Fruit fly (Drosophila melanogaster) whole organism, embryonic: Measurements from ENCODE around the gene Tm1.

ENCODE experiments used
- C15 ChIP-seq: fragments of 200-800 bp; sonication (Bioruptor generic); IDR thresholded peaks from 3 replicates; pipeline ENCODE4 v1.3.6; 2022; ENCODE audit warnings: missing biosample characterization, missing genetic modification characterization
- CG10209 ChIP-seq: fragments of 200-800 bp; sonication (Bioruptor generic); optimal IDR thresholded peaks from 3 replicates; lab custom pipeline; 2017; ENCODE audit warnings: missing biosample characterization, mild to moderate bottlenecking, missing genetic modification characterization, missing genetic modification reagents
- CG10462 ChIP-seq: fragments of 200-800 bp; sonication (Bioruptor generic); optimal IDR thresholded peaks from 2 replicates; lab custom pipeline; 2016; ENCODE audit warnings: missing biosample characterization, missing genetic modification characterization
- CG10959 ChIP-seq: fragments of 200-800 bp; sonication (Bioruptor generic); IDR thresholded peaks from 2 replicates; pipeline ENCODE4 v1.3.6; 2022; ENCODE audit warnings: missing biosample characterization, missing genetic modification characterization
- CG11093 ChIP-seq: fragments of 200-800 bp; sonication (Bioruptor generic); IDR thresholded peaks from 3 replicates; pipeline ENCODE4 v1.3.6; 2022; ENCODE audit warnings: missing biosample characterization, missing genetic modification characterization
- CG12104 ChIP-seq: fragments of 200-800 bp; sonication (Bioruptor generic); optimal IDR thresholded peaks from 3 replicates; lab custom pipeline; 2016; ENCODE audit warnings: missing biosample characterization, missing genetic modification characterization
- CG1233 ChIP-seq: fragments of 200-800 bp; sonication (Bioruptor generic); optimal IDR thresholded peaks from 4 replicates; lab custom pipeline; 2018; ENCODE audit warnings: missing biosample characterization, mild to moderate bottlenecking, missing genetic modification characterization
- CG13296 ChIP-seq: fragments of 200-800 bp; sonication (Bioruptor generic); optimal IDR thresholded peaks from 3 replicates; lab custom pipeline; 2018; ENCODE audit warnings: missing biosample characterization, mild to moderate bottlenecking, missing genetic modification characterization
- CG15269 ChIP-seq: fragments of 200-800 bp; sonication (Bioruptor generic); optimal IDR thresholded peaks from 2 replicates; lab custom pipeline; 2018; ENCODE audit warnings: missing biosample characterization, mild to moderate bottlenecking, missing genetic modification characterization, moderate library complexity
- CG15514 ChIP-seq: fragments of 200-800 bp; sonication (Bioruptor generic); optimal IDR thresholded peaks from 3 replicates; lab custom pipeline; 2017; ENCODE audit warnings: missing biosample characterization, missing genetic modification characterization, mild to moderate bottlenecking, moderate library complexity, missing genetic modification reagents
- CG1602 ChIP-seq: fragments of 200-800 bp; sonication (Bioruptor generic); optimal IDR thresholded peaks from 3 replicates; lab custom pipeline; 2016; ENCODE audit warnings: missing biosample characterization, missing genetic modification characterization
- CG17359 ChIP-seq: fragments of 200-800 bp; sonication (Bioruptor generic); optimal IDR thresholded peaks from 3 replicates; lab custom pipeline; 2018; ENCODE audit warnings: missing biosample characterization, mild to moderate bottlenecking, missing genetic modification characterization, moderate library complexity
- CG17568 ChIP-seq: fragments of 200-800 bp; sonication (Bioruptor generic); optimal IDR thresholded peaks from 2 replicates; lab custom pipeline; 2018; ENCODE audit warnings: missing biosample characterization, mild to moderate bottlenecking, missing genetic modification characterization, moderate library complexity
- CG18764 ChIP-seq: fragments of 200-800 bp; sonication (Bioruptor generic); optimal IDR thresholded peaks from 3 replicates; lab custom pipeline; 2016; ENCODE audit warnings: missing biosample characterization, missing genetic modification characterization
- CG30020 ChIP-seq: fragments of 200-800 bp; optimal IDR thresholded peaks from 2 replicates; lab custom pipeline; 2019; ENCODE audit warnings: missing biosample characterization, mild to moderate bottlenecking, missing genetic modification characterization, moderate library complexity
- CG3065 ChIP-seq: fragments of 200-800 bp; sonication (Bioruptor generic); optimal IDR thresholded peaks from 2 replicates; lab custom pipeline; 2016; ENCODE audit warnings: missing biosample characterization, missing genetic modification characterization
- CG32767 ChIP-seq: fragments of 200-800 bp; sonication (Bioruptor generic); IDR thresholded peaks from 2 replicates; pipeline ENCODE4 v1.3.6; 2022; ENCODE audit warnings: missing biosample characterization, missing genetic modification characterization
- CG3847 ChIP-seq: fragments of 200-800 bp; sonication (Bioruptor generic); IDR thresholded peaks from 2 replicates; pipeline ENCODE4 v1.3.6; 2022; ENCODE audit warnings: missing biosample characterization, missing genetic modification characterization
- CG42726 ChIP-seq: fragments of 200-800 bp; sonication (Bioruptor generic); IDR thresholded peaks from 2 replicates; pipeline ENCODE4 v1.3.6; 2022; ENCODE audit warnings: missing biosample characterization, missing genetic modification characterization; ENCODE audit not compliant: partially characterized antibody
- CG6175 ChIP-seq: fragments of 200-800 bp; sonication (Bioruptor generic); IDR thresholded peaks from 3 replicates; pipeline ENCODE4 v1.3.6; 2022; ENCODE audit warnings: missing biosample characterization, missing genetic modification characterization
- CG6791 ChIP-seq: fragments of 200-800 bp; sonication (Bioruptor generic); IDR thresholded peaks from 3 replicates; pipeline ENCODE4 v1.3.6; 2022; ENCODE audit warnings: missing biosample characterization, missing genetic modification characterization; ENCODE audit not compliant: partially characterized antibody
- CG9437 ChIP-seq: fragments of 200-800 bp; sonication (Bioruptor generic); optimal IDR thresholded peaks from 2 replicates; lab custom pipeline; 2018; ENCODE audit warnings: missing biosample characterization, mild to moderate bottlenecking, missing genetic modification characterization
- CrebB ChIP-seq: fragments of 200-800 bp; sonication (Bioruptor generic); optimal IDR thresholded peaks from 3 replicates; lab custom pipeline; 2018; ENCODE audit warnings: missing biosample characterization, mild to moderate bottlenecking, missing genetic modification characterization
- Dbx ChIP-seq: fragments of 200-800 bp; sonication (Bioruptor generic); IDR thresholded peaks from 3 replicates; pipeline ENCODE4 v1.3.6; 2022; ENCODE audit warnings: missing biosample characterization, missing genetic modification characterization
- ERR ChIP-seq: fragments of 200-800 bp; sonication (Bioruptor generic); optimal IDR thresholded peaks from 2 replicates; lab custom pipeline; 2016; ENCODE audit warnings: missing biosample characterization, missing genetic modification characterization
- HLH4C ChIP-seq: fragments of 200-800 bp; sonication (Bioruptor generic); IDR thresholded peaks from 3 replicates; pipeline ENCODE4 v1.3.6; 2022; ENCODE audit warnings: missing biosample characterization, missing genetic modification characterization; ENCODE audit not compliant: partially characterized antibody
- Med ChIP-seq: fragments of 200-800 bp; sonication (Bioruptor generic); peaks from one replicate; lab custom pipeline; 2016; ENCODE audit warnings: missing biosample characterization, missing genetic modification characterization, mild to moderate bottlenecking, inconsistent platforms, moderate library complexity
- NK7.1 ChIP-seq: fragments of 200-800 bp; sonication (Bioruptor generic); optimal IDR thresholded peaks from 3 replicates; lab custom pipeline; 2016; ENCODE audit warnings: missing biosample characterization, missing genetic modification characterization
- Ssrp ChIP-seq: fragments of 200-800 bp; sonication (Bioruptor generic); optimal IDR thresholded peaks from 2 replicates; lab custom pipeline; 2018; ENCODE audit warnings: missing biosample characterization, mild to moderate bottlenecking, missing genetic modification characterization, moderate library complexity
- abd-A ChIP-seq: fragments of 200-800 bp; sonication (Bioruptor generic); optimal IDR thresholded peaks from 3 replicates; lab custom pipeline; 2019; ENCODE audit warnings: missing biosample characterization, mild to moderate bottlenecking, missing genetic modification characterization, moderate library complexity
- cg ChIP-seq: fragments of 200-800 bp; sonication (Bioruptor generic); optimal IDR thresholded peaks from 3 replicates; lab custom pipeline; 2019; ENCODE audit warnings: missing biosample characterization, mild to moderate bottlenecking, missing genetic modification characterization, moderate library complexity
- da ChIP-seq: fragments of 200-800 bp; sonication (Bioruptor generic); optimal IDR thresholded peaks from 2 replicates; lab custom pipeline; 2016; ENCODE audit warnings: missing biosample characterization, missing genetic modification characterization
- dm ChIP-seq: fragments of 200-800 bp; sonication (Bioruptor generic); optimal IDR thresholded peaks from 3 replicates; lab custom pipeline; 2016; ENCODE audit warnings: missing biosample characterization, missing genetic modification characterization
- dmrt11E ChIP-seq: fragments of 200-800 bp; sonication (Bioruptor generic); optimal IDR thresholded peaks from 3 replicates; lab custom pipeline; 2018; ENCODE audit warnings: missing biosample characterization, mild to moderate bottlenecking, missing genetic modification characterization, moderate library complexity
- fu2 ChIP-seq: fragments of 200-800 bp; sonication (Bioruptor generic); optimal IDR thresholded peaks from 2 replicates; lab custom pipeline; 2016; ENCODE audit warnings: missing biosample characterization, missing genetic modification characterization
- gem ChIP-seq: fragments of 200-800 bp; sonication (Bioruptor generic); optimal IDR thresholded peaks from 2 replicates; lab custom pipeline; 2019; ENCODE audit warnings: missing biosample characterization, mild to moderate bottlenecking, missing genetic modification characterization, moderate library complexity
- hth ChIP-seq: fragments of >200 bp; optimal IDR thresholded peaks from 2 replicates; lab custom pipeline; 2017; ENCODE audit warnings: inconsistent platforms
- kah ChIP-seq: fragments of 200-800 bp; sonication (Bioruptor generic); optimal IDR thresholded peaks from 2 replicates; lab custom pipeline; 2018; ENCODE audit warnings: missing biosample characterization, mild to moderate bottlenecking, missing genetic modification characterization
- lov ChIP-seq, 2 experiments: fragments of 200-800 bp in 1 of 2; fragments of >200 bp in 1 of 2; sonication (Bioruptor generic) in 1 of 2; IDR thresholded peaks in 1 of 2; optimal IDR thresholded peaks in 1 of 2; 2 replicates in 1 of 2; 3 replicates in 1 of 2; pipeline versions ENCODE4 v1.3.6 to Lab custom; 2017 to 2022; ENCODE audit warnings: missing biosample characterization in 1 of 2, missing genetic modification characterization in 1 of 2
- nmo ChIP-seq: fragments of 200-800 bp; sonication (Bioruptor generic); optimal IDR thresholded peaks from 2 replicates; lab custom pipeline; 2018; ENCODE audit warnings: missing biosample characterization, mild to moderate bottlenecking, missing genetic modification characterization, moderate library complexity
- sna ChIP-seq: fragments of 200-800 bp; sonication (Bioruptor generic); IDR thresholded peaks from 2 replicates; pipeline ENCODE4 v1.3.6; 2022; ENCODE audit warnings: missing biosample characterization, missing genetic modification characterization; ENCODE audit not compliant: partially characterized antibody
- so ChIP-seq: fragments of 200-800 bp; sonication (Bioruptor generic); IDR thresholded peaks from 3 replicates; pipeline ENCODE4 v1.3.6; 2022; ENCODE audit warnings: missing biosample characterization, missing genetic modification characterization
- tll ChIP-seq, 2 experiments: fragments of 200-800 bp in 1 of 2; fragments of >200 bp in 1 of 2; sonication (Bioruptor generic) in 1 of 2; optimal IDR thresholded peaks; 2 replicates each; lab custom pipeline; 2017 to 2019; ENCODE audit warnings: missing biosample characterization in 2 of 2, missing genetic modification characterization in 2 of 2, mild to moderate bottlenecking in 1 of 2, moderate library complexity in 1 of 2
- tna ChIP-seq: fragments of 200-800 bp; sonication (Bioruptor generic); IDR thresholded peaks from 2 replicates; pipeline ENCODE4 v1.3.6; 2022; ENCODE audit warnings: missing biosample characterization, missing genetic modification characterization; ENCODE audit not compliant: partially characterized antibody
- usp ChIP-seq: fragments of >200 bp; optimal IDR thresholded peaks from 2 replicates; lab custom pipeline; 2017; ENCODE audit warnings: missing biosample characterization, missing genetic modification characterization
- vvl ChIP-seq: fragments of 200-800 bp; sonication (Bioruptor generic); IDR thresholded peaks from 2 replicates; pipeline ENCODE4 v1.3.6; 2022; ENCODE audit warnings: missing biosample characterization, missing genetic modification characterization
- wek ChIP-seq: fragments of 200-800 bp; sonication (Bioruptor generic); optimal IDR thresholded peaks from 3 replicates; lab custom pipeline; 2018; ENCODE audit warnings: missing biosample characterization, mild to moderate bottlenecking, missing genetic modification characterization, moderate library complexity

Gene Tm1

DNA sequence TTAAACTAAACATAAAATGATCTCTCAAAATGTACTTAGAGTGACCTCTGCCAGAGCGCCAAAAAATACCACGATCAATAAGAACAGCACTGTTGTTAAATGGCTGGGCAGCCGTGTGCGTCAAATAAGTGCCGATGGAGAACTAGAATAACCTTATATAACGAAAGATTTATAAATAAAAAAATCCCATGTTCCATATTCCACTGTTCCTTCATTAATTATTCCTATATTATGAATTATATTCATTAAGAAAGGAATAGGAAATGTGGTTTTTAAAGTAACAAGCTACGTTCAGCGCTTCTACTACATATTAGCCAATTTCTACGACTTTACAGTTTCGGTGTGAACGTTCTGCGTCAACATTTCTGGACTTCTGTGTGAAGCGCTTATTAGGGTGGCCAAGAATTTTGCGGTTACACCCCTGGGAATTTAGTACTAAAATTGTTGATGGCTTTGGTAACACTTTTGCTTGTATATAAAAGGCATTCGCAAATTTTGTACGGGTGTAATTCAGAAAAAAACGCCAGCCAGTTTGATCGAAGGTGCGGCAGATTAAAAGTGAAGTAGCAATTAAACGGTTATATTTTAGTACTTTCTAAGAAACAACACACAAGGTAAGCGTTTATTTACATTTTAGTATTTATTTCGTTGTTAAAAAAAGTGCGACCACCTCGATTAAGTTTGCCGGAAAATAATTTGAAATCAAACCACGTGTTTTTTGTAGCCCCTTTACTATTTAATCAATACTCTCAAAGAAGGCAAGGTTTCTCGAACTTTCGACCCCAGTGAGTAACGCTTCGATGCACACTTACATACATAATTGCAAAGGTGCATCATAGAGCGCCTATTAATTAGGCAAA is 35.6 kb upstream of the Tm1 start, which contains the start of the genes tefu and Hsc70-4 (continued):
- TF ChIP-seq usp (GFP tag; lab: Kevin White, UChicago) (no peak), dmrt11E (peak; percentile 73), abd-A (tag; lab: Kevin White, UChicago) (no peak), CG17359 (tag; lab: Kevin White, UChicago) (peak; percentile 58), CrebB (tag; lab: Kevin White, UChicago) (peak; percentile 23), CG17568 (GFP tag; lab: Kevin White, UChicago) (no peak), vvl (GFP tag; lab: Robert Waterston, UW) (peak; percentile 80), C15 (GFP tag; lab: Robert Waterston, UW) (peak; percentile 55; the same call in 1 of the 3 replicates), HLH4C (GFP tag; lab: Robert Waterston, UW) (peak; percentile 11; the same call in 1 of the 3 replicates), dm (GFP tag; lab: Kevin White, UChicago) (peak; percentile 61), CG10462 (GFP tag; lab: Kevin White, UChicago) (peak; percentile 28), CG15514 (peak; percentile 74), gem (tag; lab: Kevin White, UChicago) (peak; percentile 86), CG1602 (GFP tag; lab: Kevin White, UChicago) (peak; percentile 86), da (no peak), hth (lab: Kevin White, UChicago) (no peak), kah (GFP tag; lab: Kevin White, UChicago) (peak; percentile 45), so (GFP tag; lab: Robert Waterston, UW) (peak; percentile 62; the same call in 1 of the 3 replicates), NK7.1 (GFP tag; lab: Kevin White, UChicago) (no peak), nmo (GFP tag; lab: Kevin White, UChicago) (peak; percentile 89), tna (GFP tag; lab: Robert Waterston, UW) (peak; percentile 31; the same call in 1 of the 2 replicates), wek (no peak), CG1233 (GFP tag; lab: Kevin White, UChicago) (peak; percentile 61), CG3847 (GFP tag; lab: Robert Waterston, UW) (peak; percentile 88), sna (no peak), CG15269 (tag; lab: Kevin White, UChicago) (peak; percentile 0), CG3065 (GFP tag; lab: Kevin White, UChicago) (peak; percentile 58), CG10959 (GFP tag; lab: Robert Waterston, UW) (peak; percentile 30; the same call in 1 of the 2 replicates), CG32767 (peak; percentile 60; the same call in 1 of the 2 replicates), CG42726 (GFP tag; lab: Robert Waterston, UW) (peak; percentile 68), tll (GFP tag; optimal IDR thresholded peaks at IDR 0.05; lab: Kevin White, UChicago) (peak; percentile 14 to 93), CG18764 (GFP tag; lab: Kevin White, UChicago) (peak; percentile 67), Med (GFP tag; lab: Kevin White, UChicago) (peak; percentile 94), lov (optimal IDR thresholded peaks at IDR 0.05; lab: Kevin White, UChicago) (no peak), lov (GFP tag; IDR thresholded peaks at IDR 0.05; lab: Robert Waterston, UW) (no peak; the same call in 2 of the 3 replicates), CG9437 (GFP tag; lab: Kevin White, UChicago) (peak; percentile 51), fu2 (GFP tag; lab: Kevin White, UChicago) (peak; percentile 48), cg (GFP tag; lab: Kevin White, UChicago) (no peak), ERR (GFP tag; lab: Kevin White, UChicago) (no peak), CG6175 (peak; percentile 66; the same call in 2 of the 3 replicates), CG12104 (GFP tag; lab: Kevin White, UChicago) (peak; percentile 71), CG30020 (tag; lab: Kevin White, UChicago) (peak; percentile 97), CG10209 (peak; percentile 69), CG6791 (GFP tag; lab: Robert Waterston, UW) (peak; percentile 38; the same call in 1 of the 3 replicates), CG11093 (GFP tag; lab: Robert Waterston, UW) (peak; percentile 85), CG13296 (peak; percentile 58), Dbx (GFP tag; lab: Robert Waterston, UW) (peak; percentile 74), Ssrp (tag; lab: Kevin White, UChicago) (peak; percentile 73)
